Worm (Caenorhabditis elegans): Measurements from ENCODE around the gene fbxb-114.

DNA sequence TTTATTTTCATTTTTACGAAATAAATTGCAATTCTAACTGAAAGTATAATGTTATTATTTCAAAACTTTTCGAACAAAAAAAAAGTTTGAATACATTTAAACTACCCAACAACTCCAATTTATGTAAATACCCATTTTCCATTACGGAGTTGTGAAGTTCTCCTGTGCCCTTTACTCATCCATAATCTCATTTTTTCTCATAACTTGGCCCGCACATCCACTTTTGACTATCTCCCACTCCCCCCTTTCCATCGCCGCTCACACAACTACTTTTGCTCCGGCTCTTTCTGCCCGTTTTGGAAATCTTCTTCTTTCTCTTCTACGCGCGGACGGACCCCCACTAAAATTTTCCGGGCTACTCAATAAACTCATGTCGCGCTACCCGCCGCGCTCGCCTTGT lies 41.0 kb downstream of the fbxb-114 start:
- TF ChIP-seq lin-39 (tag; optimal IDR thresholded peaks at IDR 0.05) (no peak), unc-62 (GFP tag; optimal IDR thresholded peaks at IDR 0.05) (no peak), nhr-77 (tag; optimal IDR thresholded peaks at IDR 0.05) (no peak), fkh-10 (GFP tag; optimal IDR thresholded peaks at IDR 0.05) (no peak), ztf-4 (tag; optimal IDR thresholded peaks at IDR 0.05) (no peak), nfya-1 (tag; optimal IDR thresholded peaks at IDR 0.05; ENCODE audit: insufficient read depth) (no peak), nhr-67 (tag; optimal IDR thresholded peaks at IDR 0.05) (no peak)
